Worm (Caenorhabditis elegans) whole organism, L3 larva: ENCODE data around the gene plc-4.

Experiments used
- R02D3.7 ChIP-seq: fragments of 150-350 bp; optimal IDR thresholded peaks from 2 replicates; lab custom pipeline; 2014; ENCODE audit warnings: missing biosample characterization, missing genetic modification characterization
- ceh-16 ChIP-seq: sonication (generic microtip); optimal IDR thresholded peaks from 2 replicates; lab custom pipeline; 2017; ENCODE audit warnings: missing biosample characterization, missing genetic modification characterization
- ceh-82 ChIP-seq: fragments of 150-350 bp; optimal IDR thresholded peaks from 2 replicates; lab custom pipeline; 2014; ENCODE audit warnings: missing biosample characterization, missing genetic modification characterization
- ceh-9 ChIP-seq: sonication (generic microtip); optimal IDR thresholded peaks from 2 replicates; lab custom pipeline; 2018; ENCODE audit warnings: missing biosample characterization, missing genetic modification characterization
- egl-27 ChIP-seq: sonication (generic microtip); optimal IDR thresholded peaks from 4 replicates; lab custom pipeline; 2017; ENCODE audit warnings: missing biosample characterization, missing genetic modification reagents, missing genetic modification characterization
- elt-2 ChIP-seq: sonication (generic microtip); optimal IDR thresholded peaks from 2 replicates; lab custom pipeline; 2016; ENCODE audit warnings: missing genetic modification reagents, mild to moderate bottlenecking, missing genetic modification characterization, missing compliant biosample characterization
- eor-1 ChIP-seq, 2 experiments: fragments of 150-350 bp; optimal IDR thresholded peaks; 2 replicates each; lab custom pipeline; 2014 to 2018; ENCODE audit warnings: missing biosample characterization in 2 of 2, missing genetic modification characterization in 2 of 2
- fkh-2 ChIP-seq: fragments of 150-350 bp; optimal IDR thresholded peaks from 2 replicates; lab custom pipeline; 2014; ENCODE audit warnings: missing biosample characterization, missing genetic modification reagents, missing genetic modification characterization
- jun-1 ChIP-seq: fragments of 150-350 bp; optimal IDR thresholded peaks from 2 replicates; lab custom pipeline; 2014; ENCODE audit warnings: missing biosample characterization, missing genetic modification reagents, missing genetic modification characterization
- lin-15B ChIP-seq: fragments of 150-350 bp; optimal IDR thresholded peaks from 2 replicates; lab custom pipeline; 2014; ENCODE audit warnings: missing biosample characterization, missing genetic modification characterization
- lin-39 ChIP-seq: fragments of 150-350 bp; optimal IDR thresholded peaks from 2 replicates; lab custom pipeline; 2018; ENCODE audit warnings: missing biosample characterization, missing genetic modification reagents, missing genetic modification characterization
- lsy-12 ChIP-seq: sonication (generic microtip); optimal IDR thresholded peaks from 2 replicates; lab custom pipeline; 2016; ENCODE audit warnings: mild to moderate bottlenecking, missing genetic modification characterization, missing compliant biosample characterization
- mdl-1 ChIP-seq: fragments of 150-350 bp; optimal IDR thresholded peaks from 2 replicates; lab custom pipeline; 2014; ENCODE audit warnings: missing biosample characterization, missing genetic modification characterization
- mml-1 ChIP-seq: fragments of 150-350 bp; sonication (generic microtip); optimal IDR thresholded peaks from 3 replicates; lab custom pipeline; 2014; ENCODE audit warnings: missing biosample characterization, missing genetic modification characterization
- nfya-1 ChIP-seq: sonication (generic microtip); optimal IDR thresholded peaks from 2 replicates; lab custom pipeline; 2017; ENCODE audit warnings: missing genetic modification characterization, mild to moderate bottlenecking, missing compliant biosample characterization, antibody characterized with exemption, moderate library complexity; ENCODE audit not compliant: insufficient read depth
- nhr-11 ChIP-seq: fragments of 150-350 bp; optimal IDR thresholded peaks from 2 replicates; lab custom pipeline; 2014; ENCODE audit warnings: missing biosample characterization, missing genetic modification characterization
- nhr-12 ChIP-seq: fragments of 150-350 bp; optimal IDR thresholded peaks from 2 replicates; lab custom pipeline; 2014; ENCODE audit warnings: missing biosample characterization, missing genetic modification characterization
- nhr-23 ChIP-seq: fragments of 150-350 bp; optimal IDR thresholded peaks from 2 replicates; lab custom pipeline; 2014; ENCODE audit warnings: missing biosample characterization, missing genetic modification reagents, missing genetic modification characterization
- nhr-237 ChIP-seq: fragments of 150-350 bp; optimal IDR thresholded peaks from 2 replicates; lab custom pipeline; 2014; ENCODE audit warnings: missing biosample characterization, missing genetic modification characterization
- nhr-28 ChIP-seq: fragments of 150-350 bp; optimal IDR thresholded peaks from 2 replicates; lab custom pipeline; 2014; ENCODE audit warnings: missing biosample characterization, missing genetic modification characterization
- nhr-43 ChIP-seq: sonication (generic microtip); optimal IDR thresholded peaks from 2 replicates; lab custom pipeline; 2016; ENCODE audit warnings: mild to moderate bottlenecking, missing genetic modification characterization, missing compliant biosample characterization; ENCODE audit not compliant: poor library complexity, severe bottlenecking
- nhr-67 ChIP-seq: fragments of 150-350 bp; optimal IDR thresholded peaks from 2 replicates; lab custom pipeline; 2014; ENCODE audit warnings: missing biosample characterization, missing genetic modification characterization
- nhr-76 ChIP-seq: fragments of 150-350 bp; sonication (generic microtip); optimal IDR thresholded peaks from 5 replicates; lab custom pipeline; 2014; ENCODE audit warnings: missing biosample characterization, missing genetic modification characterization
- pha-4 ChIP-seq: fragments of 150-350 bp; optimal IDR thresholded peaks from 2 replicates; lab custom pipeline; 2014; ENCODE audit warnings: missing biosample characterization, missing genetic modification reagents, missing genetic modification characterization
- pqm-1 ChIP-seq: fragments of 150-350 bp; optimal IDR thresholded peaks from 2 replicates; lab custom pipeline; 2017; ENCODE audit warnings: missing biosample characterization, missing genetic modification characterization, inconsistent platforms
- skn-1 ChIP-seq: fragments of 150-350 bp; optimal IDR thresholded peaks from 2 replicates; lab custom pipeline; 2014; ENCODE audit warnings: missing biosample characterization, missing genetic modification characterization
- tbx-2 ChIP-seq: sonication (generic microtip); optimal IDR thresholded peaks from 2 replicates; lab custom pipeline; 2016; ENCODE audit warnings: mild to moderate bottlenecking, missing genetic modification characterization, missing compliant biosample characterization
- zag-1 ChIP-seq: fragments of 150-350 bp; optimal IDR thresholded peaks from 2 replicates; lab custom pipeline; 2014; ENCODE audit warnings: missing biosample characterization, missing genetic modification characterization
- ztf-11 ChIP-seq: fragments of 150-350 bp; optimal IDR thresholded peaks from 2 replicates; lab custom pipeline; 2014; ENCODE audit warnings: missing biosample characterization, missing genetic modification characterization

Gene plc-4

ce11 chrIV:7552100-7552499 lies 39.6 kb upstream of the plc-4 start:
- no peak for TF ChIP-seq tbx-2 (tag; lab: Kevin White, UChicago)
- no peak for TF ChIP-seq ceh-16
- no peak for TF ChIP-seq skn-1 (tag; lab: Kevin White, UChicago)
- no peak for TF ChIP-seq nhr-67
- TF ChIP-seq eor-1 (tag; optimal IDR thresholded peaks at IDR 0.05; lab: Kevin White, UChicago) = no peak
- TF ChIP-seq jun-1 (tag; lab: Kevin White, UChicago) = no peak
- TF ChIP-seq fkh-2 = no peak
- no peak for TF ChIP-seq nhr-28 (tag; lab: Kevin White, UChicago)
- no peak for TF ChIP-seq zag-1

ce11 chrIV:7551254-7551653 lies 38.8 kb upstream of the plc-4 start:
- TF ChIP-seq nhr-43 (tag; lab: Kevin White, UChicago) (peak; percentile 38), nhr-28 (tag; lab: Kevin White, UChicago) (no peak), elt-2 (tag; lab: Kevin White, UChicago) (peak; percentile 9)

ce11 chrIV:7550445-7550844 lies 38.0 kb upstream of the plc-4 start, which contains the start of gene pam-1:
Gene pam-1 (minus strand): TSS chrIV:7550812.
- TF ChIP-seq pqm-1 (tag; lab: Kevin White, UChicago) (peak; percentile 45), ztf-11 (tag; lab: Kevin White, UChicago) (no peak)

ce11 chrIV:7549844-7550243 lies 37.4 kb upstream of the plc-4 start:
- TF ChIP-seq pqm-1 (tag; lab: Kevin White, UChicago) (peak; percentile 68), mdl-1 (tag; lab: Kevin White, UChicago) (no peak), nfya-1 (peak; percentile 57), lin-39 (peak; percentile 54), pha-4 (tag; lab: Kevin White, UChicago) (peak; percentile 54), skn-1 (tag; lab: Kevin White, UChicago) (peak; percentile 71), elt-2 (tag; lab: Kevin White, UChicago) (peak; percentile 70), tbx-2 (tag; lab: Kevin White, UChicago) (no peak), lin-15B (peak; percentile 66), R02D3.7 (tag; lab: Kevin White, UChicago) (no peak), nhr-23 (peak; percentile 27), egl-27 (tag; lab: Kevin White, UChicago) (peak; percentile 47)

ce11 chrIV:7547843-7548578 lies 35.5 kb upstream of the plc-4 start, which contains the start of the genes cdd-2 and oef-1:
Gene cdd-2 (minus strand): TSS chrIV:7547893.
Gene oef-1 (plus strand): TSS chrIV:7548417.
- TF ChIP-seq zag-1 = no peak
- no peak for TF ChIP-seq lsy-12 (tag; lab: Kevin White, UChicago)
- no peak for TF ChIP-seq nhr-76 (tag; lab: Kevin White, UChicago)
- no peak for TF ChIP-seq fkh-2
- TF ChIP-seq ceh-9 (tag; lab: Kevin White, UChicago) = no peak
- TF ChIP-seq ceh-82 (tag; lab: Kevin White, UChicago) = no peak
- TF ChIP-seq lin-39 = no peak
- TF ChIP-seq lin-15B = no peak
- TF ChIP-seq nhr-12 = no peak
- TF ChIP-seq ceh-16 = no peak
- no peak for TF ChIP-seq eor-1 (tag; optimal IDR thresholded peaks at IDR 0.05; lab: Kevin White, UChicago)
- no peak for TF ChIP-seq nhr-11
- no peak for TF ChIP-seq pqm-1 (tag; lab: Kevin White, UChicago)
- TF ChIP-seq nhr-237 (tag; lab: Kevin White, UChicago) = no peak
- no peak for TF ChIP-seq nhr-23
- no peak for TF ChIP-seq pha-4 (tag; lab: Kevin White, UChicago)
- no peak for TF ChIP-seq nhr-28 (tag; lab: Kevin White, UChicago)
- no peak for TF ChIP-seq tbx-2 (tag; lab: Kevin White, UChicago)
- no peak for TF ChIP-seq mml-1 (tag; lab: Kevin White, UChicago)

ce11 chrIV:7543662-7544061 lies 31.2 kb upstream of the plc-4 start:
- TF ChIP-seq lin-39 = no peak
